Fruit fly (Drosophila melanogaster) whole organism, prepupa: ENCODE measurements around the gene CG11349.

Experiments used
- Blimp-1 ChIP-seq: fragments of 200-800 bp; sonication (Bioruptor generic); optimal IDR thresholded peaks from 3 replicates; lab custom pipeline; 2017; ENCODE audit warnings: missing biosample characterization, missing genetic modification characterization, mild to moderate bottlenecking, moderate library complexity, missing genetic modification reagents
- CG10669 ChIP-seq: fragments of 200-800 bp; sonication (Bioruptor generic); optimal IDR thresholded peaks from 3 replicates; lab custom pipeline; 2018; ENCODE audit warnings: missing biosample characterization, mild to moderate bottlenecking, missing genetic modification characterization, moderate library complexity
- CG11294 ChIP-seq: fragments of 200-800 bp; sonication (Bioruptor generic); IDR thresholded peaks from 2 replicates; pipeline ENCODE4 v1.3.6; 2022; ENCODE audit warnings: missing biosample characterization, missing genetic modification characterization
- CG11902 ChIP-seq: fragments of 200-800 bp; sonication (Bioruptor generic); optimal IDR thresholded peaks from 3 replicates; lab custom pipeline; 2016; ENCODE audit warnings: missing biosample characterization, missing genetic modification characterization
- CG15336 ChIP-seq: fragments of 200-800 bp; sonication (Bioruptor generic); IDR thresholded peaks from 2 replicates; pipeline ENCODE4 v1.3.6; 2022; ENCODE audit warnings: missing biosample characterization, missing genetic modification characterization
- CG1621 ChIP-seq: fragments of 200-800 bp; sonication (Bioruptor generic); optimal IDR thresholded peaks from 3 replicates; lab custom pipeline; 2018; ENCODE audit warnings: missing biosample characterization, mild to moderate bottlenecking, missing genetic modification characterization
- CG16779 ChIP-seq: fragments of 200-800 bp; sonication (Bioruptor generic); optimal IDR thresholded peaks from 3 replicates; lab custom pipeline; 2017; ENCODE audit warnings: missing biosample characterization, mild to moderate bottlenecking, missing genetic modification characterization
- CG3032 ChIP-seq: fragments of 200-800 bp; optimal IDR thresholded peaks from 2 replicates; lab custom pipeline; 2019; ENCODE audit warnings: missing biosample characterization, mild to moderate bottlenecking, missing genetic modification characterization, moderate library complexity
- CG34406 ChIP-seq: fragments of 200-800 bp; sonication (Bioruptor generic); optimal IDR thresholded peaks from 3 replicates; lab custom pipeline; 2016; ENCODE audit warnings: missing biosample characterization, missing genetic modification characterization
- CG3919 ChIP-seq: fragments of 200-800 bp; sonication (Bioruptor generic); optimal IDR thresholded peaks from 3 replicates; lab custom pipeline; 2016; ENCODE audit warnings: missing biosample characterization, missing genetic modification characterization
- CG4318 ChIP-seq: fragments of 200-800 bp; sonication (Bioruptor generic); optimal IDR thresholded peaks from 3 replicates; lab custom pipeline; 2017; ENCODE audit warnings: missing biosample characterization, mild to moderate bottlenecking, missing genetic modification characterization
- CG6163 ChIP-seq: fragments of 200-800 bp; sonication (Bioruptor generic); IDR thresholded peaks from 3 replicates; pipeline ENCODE4 v1.3.6; 2022; ENCODE audit warnings: missing biosample characterization, missing genetic modification characterization
- CG6276 ChIP-seq: fragments of 200-800 bp; sonication (Bioruptor generic); optimal IDR thresholded peaks from 2 replicates; lab custom pipeline; 2017; ENCODE audit warnings: missing biosample characterization, mild to moderate bottlenecking, missing genetic modification characterization
- CG6808 ChIP-seq: fragments of 200-800 bp; sonication (Bioruptor generic); optimal IDR thresholded peaks from 3 replicates; lab custom pipeline; 2017; ENCODE audit warnings: missing biosample characterization, missing genetic modification characterization, mild to moderate bottlenecking, moderate library complexity, missing genetic modification reagents
- CG7368 ChIP-seq: fragments of 200-800 bp; sonication (Bioruptor generic); optimal IDR thresholded peaks from 3 replicates; lab custom pipeline; 2016; ENCODE audit warnings: missing biosample characterization, missing genetic modification characterization
- CG8319 ChIP-seq: fragments of 200-800 bp; sonication (Bioruptor generic); optimal IDR thresholded peaks from 3 replicates; lab custom pipeline; 2016; ENCODE audit warnings: missing biosample characterization, missing genetic modification characterization
- CG9139 ChIP-seq: fragments of 200-800 bp; sonication (Bioruptor generic); optimal IDR thresholded peaks from 3 replicates; lab custom pipeline; 2017; ENCODE audit warnings: missing biosample characterization, mild to moderate bottlenecking, missing genetic modification characterization
- Eip78C ChIP-seq: fragments of 200-800 bp; sonication (Bioruptor generic); peaks from one replicate; lab custom pipeline; 2016; ENCODE audit warnings: missing biosample characterization, missing genetic modification characterization
- Eip93F ChIP-seq: fragments of 200-800 bp; sonication (Bioruptor generic); optimal IDR thresholded peaks from 2 replicates; lab custom pipeline; 2016; ENCODE audit warnings: missing biosample characterization, mild to moderate bottlenecking, missing genetic modification characterization
- Ets21C ChIP-seq: fragments of 200-800 bp; sonication (Bioruptor generic); optimal IDR thresholded peaks from 3 replicates; lab custom pipeline; 2016; ENCODE audit warnings: missing biosample characterization, missing genetic modification characterization
- Ets96B ChIP-seq: fragments of 200-800 bp; optimal IDR thresholded peaks from 2 replicates; lab custom pipeline; 2019; ENCODE audit warnings: missing biosample characterization, mild to moderate bottlenecking, missing genetic modification characterization, moderate library complexity
- Hr39 ChIP-seq: fragments of 200-800 bp; sonication (Bioruptor generic); optimal IDR thresholded peaks from 2 replicates; lab custom pipeline; 2016; ENCODE audit warnings: missing biosample characterization, missing genetic modification characterization
- Lpt ChIP-seq: fragments of 200-800 bp; sonication (Bioruptor generic); optimal IDR thresholded peaks from 3 replicates; lab custom pipeline; 2016; ENCODE audit warnings: missing biosample characterization, missing genetic modification characterization
- Smox ChIP-seq: fragments of 200-800 bp; sonication (Bioruptor generic); optimal IDR thresholded peaks from 3 replicates; lab custom pipeline; 2016; ENCODE audit warnings: missing biosample characterization, missing genetic modification characterization
- Sox15 ChIP-seq: fragments of 200-800 bp; sonication (Bioruptor generic); optimal IDR thresholded peaks from 3 replicates; lab custom pipeline; 2016; ENCODE audit warnings: missing biosample characterization, missing genetic modification characterization
- achi ChIP-seq: fragments of 200-800 bp; sonication (Bioruptor generic); optimal IDR thresholded peaks from 3 replicates; lab custom pipeline; 2016; ENCODE audit warnings: missing biosample characterization, missing genetic modification characterization
- dac ChIP-seq: fragments of 200-800 bp; sonication (Bioruptor generic); optimal IDR thresholded peaks from 2 replicates; lab custom pipeline; 2017; ENCODE audit warnings: missing biosample characterization, mild to moderate bottlenecking, missing genetic modification characterization
- eg ChIP-seq: fragments of 200-800 bp; sonication (Bioruptor generic); IDR thresholded peaks from 3 replicates; pipeline ENCODE4 v1.3.6; 2022; ENCODE audit warnings: missing biosample characterization, missing genetic modification characterization
- esn ChIP-seq: fragments of 200-800 bp; sonication (Bioruptor generic); optimal IDR thresholded peaks from 2 replicates; lab custom pipeline; 2016; ENCODE audit warnings: missing biosample characterization, mild to moderate bottlenecking, missing genetic modification characterization, moderate library complexity
- fd59A ChIP-seq: fragments of 200-800 bp; sonication (Bioruptor generic); optimal IDR thresholded peaks from 2 replicates; lab custom pipeline; 2017; ENCODE audit warnings: missing biosample characterization, mild to moderate bottlenecking, missing genetic modification characterization, missing genetic modification reagents
- fd85E ChIP-seq: fragments of 200-800 bp; sonication (Bioruptor generic); optimal IDR thresholded peaks from 3 replicates; lab custom pipeline; 2016; ENCODE audit warnings: missing biosample characterization, missing genetic modification characterization
- lz ChIP-seq: fragments of 200-800 bp; sonication (Bioruptor generic); optimal IDR thresholded peaks from 3 replicates; lab custom pipeline; 2016; ENCODE audit warnings: missing biosample characterization, missing genetic modification characterization
- pdm3 ChIP-seq: fragments of 200-800 bp; sonication (Bioruptor generic); optimal IDR thresholded peaks from 3 replicates; lab custom pipeline; 2016; ENCODE audit warnings: missing biosample characterization, missing genetic modification characterization
- salr ChIP-seq, 2 experiments: fragments of 200-800 bp; sonication (Bioruptor generic); optimal IDR thresholded peaks; 3 replicates each; lab custom pipeline; 2016 to 2018; ENCODE audit warnings: missing biosample characterization in 2 of 2, missing genetic modification characterization in 2 of 2, mild to moderate bottlenecking in 1 of 2
- spab ChIP-seq: fragments of 200-800 bp; sonication (Bioruptor generic); optimal IDR thresholded peaks from 2 replicates; lab custom pipeline; 2017; ENCODE audit warnings: missing biosample characterization, mild to moderate bottlenecking, missing genetic modification characterization, missing genetic modification reagents
- ss ChIP-seq, 2 experiments: fragments of 200-800 bp; sonication (Bioruptor generic); optimal IDR thresholded peaks; 2 replicates in 1 of 2; 3 replicates in 1 of 2; lab custom pipeline; 2017 to 2018; ENCODE audit warnings: mild to moderate bottlenecking in 2 of 2, missing biosample characterization in 2 of 2, missing genetic modification characterization in 2 of 2, moderate library complexity in 1 of 2
- svp ChIP-seq: fragments of 200-800 bp; sonication (Bioruptor generic); peaks from one replicate; lab custom pipeline; 2016; ENCODE audit warnings: missing biosample characterization, missing genetic modification characterization
- topi ChIP-seq: fragments of 200-800 bp; sonication (Bioruptor generic); optimal IDR thresholded peaks from 3 replicates; lab custom pipeline; 2016; ENCODE audit warnings: missing biosample characterization, missing genetic modification characterization
- vri ChIP-seq: fragments of 200-800 bp; sonication (Bioruptor generic); optimal IDR thresholded peaks from 3 replicates; lab custom pipeline; 2016; ENCODE audit warnings: missing biosample characterization, mild to moderate bottlenecking, missing genetic modification characterization

CG11349 gene

DNA sequence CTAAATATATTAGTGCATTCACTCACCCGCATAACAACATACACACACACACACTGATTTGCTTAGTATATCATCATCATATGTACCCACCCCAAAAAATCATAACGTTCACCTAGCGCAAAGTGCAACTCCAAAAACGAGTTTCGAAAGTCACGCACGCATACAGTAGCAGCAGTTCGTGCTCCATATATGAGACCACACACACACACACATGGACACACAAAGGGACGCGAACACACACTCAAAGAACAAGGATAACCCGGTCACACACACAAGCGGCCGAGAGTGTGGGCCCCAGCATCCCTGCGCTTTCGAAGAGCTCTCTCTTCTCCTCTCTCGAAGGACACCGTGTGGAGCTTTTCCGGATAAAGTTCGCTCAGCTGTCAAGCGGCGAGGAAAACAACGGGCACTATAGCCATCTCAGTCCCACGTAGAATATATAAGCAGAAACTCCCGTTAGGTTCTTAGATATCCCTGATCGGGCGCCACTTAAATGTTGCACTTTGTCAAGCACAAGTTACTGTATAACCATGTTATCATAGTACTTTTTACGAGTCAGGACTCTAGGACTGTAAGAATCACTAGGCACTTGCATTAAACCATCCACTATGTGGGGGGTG is 41.6 kb upstream of the CG11349 start:
- TF ChIP-seq svp (GFP tag; lab: Kevin White, UChicago) (peak; percentile 9), achi (no peak)

DNA sequence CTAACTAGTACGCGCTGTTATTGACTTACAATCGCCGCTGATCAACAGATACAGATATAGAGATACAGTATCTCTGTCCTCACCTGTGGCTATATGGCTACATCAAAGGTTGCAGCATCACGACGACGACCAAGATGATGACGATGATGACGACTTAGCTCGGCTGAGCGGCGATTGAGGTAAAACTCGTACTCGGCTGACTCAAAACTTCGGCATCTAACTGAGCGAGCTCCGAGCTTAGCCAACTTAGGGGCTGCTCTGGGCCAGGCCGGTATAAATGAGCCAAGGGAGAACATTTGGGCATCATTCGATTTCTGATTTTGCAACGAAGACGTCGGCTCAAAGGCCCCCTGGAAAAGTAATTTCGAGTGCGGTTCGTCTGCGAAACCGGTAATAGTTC is 36.4 kb upstream of the CG11349 start, which contains the start of gene CG15021:
Gene CG15021 (plus strand): TSS at position 301 of the 400 bp plus-strand sequence.
- TF ChIP-seq Smox (GFP tag; lab: Kevin White, UChicago) (no peak), CG1621 (tag; lab: Kevin White, UChicago) (no peak), vri (GFP tag; lab: Kevin White, UChicago) (no peak), salr (GFP tag; optimal IDR thresholded peaks at IDR 0.05; lab: Kevin White, UChicago) (no peak), Eip78C (GFP tag; lab: Kevin White, UChicago) (no peak), dac (GFP tag; lab: Kevin White, UChicago) (no peak), esn (GFP tag; lab: Kevin White, UChicago) (no peak), achi (no peak), topi (GFP tag; lab: Kevin White, UChicago) (no peak), Blimp-1 (GFP tag; lab: Kevin White, UChicago) (no peak), Lpt (GFP tag; lab: Kevin White, UChicago) (no peak)

DNA sequence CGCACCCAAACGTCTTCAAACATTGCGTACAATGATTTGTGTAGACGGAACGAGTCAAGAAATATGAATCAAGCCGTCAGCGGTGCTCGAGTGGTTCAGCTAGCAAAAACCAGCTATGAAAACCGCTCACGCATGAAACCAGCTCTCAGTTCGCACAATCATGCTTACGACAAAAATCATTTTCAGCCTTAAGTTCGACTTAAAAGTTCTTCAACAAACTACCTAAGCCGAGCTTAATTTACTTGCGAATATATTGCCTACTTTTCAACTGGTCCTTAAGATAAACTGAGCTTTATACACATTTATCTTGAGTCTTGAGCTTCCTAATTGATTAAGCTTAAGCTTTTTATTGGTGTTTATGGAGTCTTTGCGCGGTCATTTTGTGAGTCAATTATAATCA is 32.7 kb upstream of the CG11349 start:
- TF ChIP-seq CG16779 (tag; lab: Kevin White, UChicago) (no peak), Lpt (GFP tag; lab: Kevin White, UChicago) (no peak), CG3032 (no peak), Ets21C (GFP tag; lab: Kevin White, UChicago) (no peak), salr (GFP tag; optimal IDR thresholded peaks at IDR 0.05; lab: Kevin White, UChicago) (no peak), CG15336 (no peak), CG10669 (GFP tag; lab: Kevin White, UChicago) (no peak), ss (GFP tag; optimal IDR thresholded peaks at IDR 0.05; lab: Kevin White, UChicago) (no peak)

DNA sequence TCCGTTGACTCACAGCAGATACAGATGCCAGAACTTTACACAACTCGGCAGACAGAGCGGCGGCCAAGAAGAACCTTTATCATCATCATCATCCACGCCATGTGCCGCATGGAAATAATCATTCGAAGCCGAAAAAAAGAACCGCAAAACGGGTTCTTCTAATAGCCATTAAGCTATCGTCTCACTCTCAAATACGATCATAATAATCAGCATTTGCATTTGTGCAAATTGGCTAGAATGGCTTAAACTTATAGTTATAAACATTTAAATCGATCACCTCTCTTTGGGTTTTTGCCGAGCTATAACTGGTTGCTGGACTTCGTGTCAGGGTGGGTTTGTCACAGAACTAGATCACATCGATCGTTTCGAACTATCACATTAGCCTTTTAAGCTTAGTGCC is 30.7 kb upstream of the CG11349 start:
- TF ChIP-seq CG10669 (GFP tag; lab: Kevin White, UChicago) (no peak), CG9139 (GFP tag; lab: Kevin White, UChicago) (no peak), Eip93F (GFP tag; lab: Kevin White, UChicago) (no peak), fd85E (GFP tag; lab: Kevin White, UChicago) (no peak), CG6276 (GFP tag; lab: Kevin White, UChicago) (no peak), fd59A (GFP tag; lab: Kevin White, UChicago) (no peak), CG15336 (no peak), eg (no peak)
- TF ChIP-seq, all 60 proteins: peak for 0

DNA sequence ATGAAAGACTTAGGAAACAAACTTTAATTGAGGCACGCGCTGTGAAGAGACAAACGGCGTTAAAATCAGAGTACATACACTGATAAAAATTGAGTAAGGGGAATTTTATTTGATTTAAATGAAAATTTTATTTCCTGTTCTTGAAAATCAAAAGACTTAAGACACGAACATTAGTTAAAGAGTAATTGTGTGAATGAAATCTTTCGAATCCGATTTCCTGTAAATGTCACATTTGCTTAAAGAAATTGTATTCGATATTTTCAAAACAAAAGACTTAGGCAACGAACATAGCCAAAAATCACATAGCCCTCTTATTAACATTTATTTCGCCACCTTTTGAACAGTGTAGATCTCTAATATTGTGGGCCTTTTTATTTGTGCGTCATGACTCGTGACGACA is 27.0 kb upstream of the CG11349 start:
- TF ChIP-seq lz (GFP tag; lab: Kevin White, UChicago) (no peak), CG8319 (no peak), Ets96B (tag; lab: Kevin White, UChicago) (no peak), CG11294 (no peak), Eip93F (GFP tag; lab: Kevin White, UChicago) (no peak), Eip78C (GFP tag; lab: Kevin White, UChicago) (peak; percentile 6), CG3919 (no peak), CG6808 (GFP tag; lab: Kevin White, UChicago) (no peak)

DNA sequence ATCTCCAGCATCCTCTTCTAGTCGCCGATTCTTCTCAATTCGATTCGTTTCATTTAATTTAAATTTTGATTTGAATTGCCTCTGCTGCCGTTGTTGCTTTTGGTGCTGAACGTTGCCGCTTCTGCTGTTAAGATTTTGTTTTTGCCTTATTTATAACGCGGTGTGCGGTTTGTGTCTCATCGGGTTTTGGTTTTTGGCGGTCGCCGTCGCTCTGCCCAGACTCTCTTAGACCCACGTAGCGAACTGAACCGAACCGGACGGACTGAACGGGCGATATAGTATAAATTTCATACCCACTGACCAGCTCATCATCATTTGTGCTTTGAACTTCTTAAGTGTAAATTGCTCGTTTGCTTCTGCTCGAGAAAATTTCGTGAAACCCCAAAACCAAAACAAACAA is 26.6 kb upstream of the CG11349 start, which contains the start of gene CG12607:
Gene CG12607 (plus strand): TSS at position 301 of the 400 bp plus-strand sequence.
- TF ChIP-seq pdm3 (no peak), Lpt (GFP tag; lab: Kevin White, UChicago) (no peak), CG6808 (GFP tag; lab: Kevin White, UChicago) (no peak), spab (GFP tag; lab: Kevin White, UChicago) (no peak), Hr39 (no peak), CG7368 (GFP tag; lab: Kevin White, UChicago) (no peak), CG6276 (GFP tag; lab: Kevin White, UChicago) (no peak), CG34406 (GFP tag; lab: Kevin White, UChicago) (no peak), salr (GFP tag; optimal IDR thresholded peaks at IDR 0.05; lab: Kevin White, UChicago) (no peak), CG4318 (GFP tag; lab: Kevin White, UChicago) (no peak), ss (GFP tag; optimal IDR thresholded peaks at IDR 0.05; lab: Kevin White, UChicago) (no peak), fd85E (GFP tag; lab: Kevin White, UChicago) (no peak), CG6163 (GFP tag; lab: Robert Waterston, UW) (no peak), CG3032 (no peak), CG16779 (tag; lab: Kevin White, UChicago) (no peak), Sox15 (GFP tag; lab: Kevin White, UChicago) (no peak), CG11902 (GFP tag; lab: Kevin White, UChicago) (no peak), topi (GFP tag; lab: Kevin White, UChicago) (no peak)
